Worm (Caenorhabditis elegans): ENCODE results near the gene cutl-2.

cutl-2 gene

DNA sequence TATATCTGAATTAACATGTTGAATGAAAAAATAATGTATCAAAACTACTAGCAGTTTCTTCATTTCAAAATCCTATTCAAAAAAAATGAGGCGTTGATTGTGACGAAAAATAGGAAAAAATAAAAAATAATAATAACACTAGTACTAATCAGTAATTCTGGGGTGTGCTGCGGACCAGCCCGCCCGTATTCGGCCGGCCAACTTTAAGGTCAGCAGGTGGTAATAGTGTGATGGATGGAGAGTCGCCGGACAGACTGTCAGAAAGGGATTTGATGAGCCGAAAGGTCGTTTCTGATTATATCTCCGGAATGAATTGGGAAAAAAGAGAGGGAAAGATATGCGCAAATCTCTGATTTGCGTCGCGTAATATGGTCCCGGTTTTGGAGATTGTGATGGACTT lies at the start of gene cutl-2:
cutl-2 (minus strand) TSS at position 210 of the 400 bp plus-strand sequence.
- no peak for TF ChIP-seq Y56A3A.18 (GFP tag; IDR thresholded peaks at IDR 0.05)
- TF ChIP-seq rpc-1 (optimal IDR thresholded peaks at IDR 0.05), result no peak
- no peak for TF ChIP-seq rpc-1 (tag; optimal IDR thresholded peaks at IDR 0.05)
- no peak for TF ChIP-seq atf-7 (tag; optimal IDR thresholded peaks at IDR 0.05)
- no peak for TF ChIP-seq egrh-3 (GFP tag; IDR thresholded peaks at IDR 0.05)
- no peak for TF ChIP-seq chd-7 (tag; optimal IDR thresholded peaks at IDR 0.05)

DNA sequence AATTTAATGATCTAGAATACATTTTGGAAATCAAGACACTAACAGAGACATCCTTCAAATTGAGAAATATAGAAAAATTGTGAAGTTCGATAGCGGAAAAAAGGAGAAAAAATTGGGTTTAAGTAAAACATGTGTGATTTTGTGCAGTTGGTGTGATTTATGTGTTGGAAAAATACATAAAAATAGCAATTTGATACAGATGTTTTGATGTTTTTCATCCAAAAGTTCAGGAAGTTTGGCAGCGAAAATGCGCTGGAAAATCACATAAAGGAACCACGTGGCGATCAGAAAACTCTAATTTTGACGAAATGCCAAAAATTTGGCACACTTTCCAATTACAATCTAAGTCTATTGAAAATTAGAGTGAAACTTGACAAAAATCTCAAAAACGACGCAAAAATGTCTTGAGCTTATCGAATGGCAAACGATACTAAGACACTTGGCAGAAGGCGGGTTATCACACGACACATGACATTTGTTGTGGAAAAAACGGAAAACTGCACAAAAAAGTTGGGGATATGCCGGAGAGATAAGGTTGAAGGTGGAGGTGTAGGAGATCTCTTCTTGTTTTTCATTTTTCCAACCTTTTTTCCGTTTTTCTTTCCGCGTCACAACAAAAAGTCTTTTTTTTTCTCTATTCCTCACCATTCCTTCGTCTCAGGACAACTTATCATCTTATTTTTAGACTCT lies 49.6 kb upstream of the cutl-2 start, which contains the start of gene ZK1321.4:
ZK1321.4 (minus strand) TSS at position 51 of the 690 bp plus-strand sequence.
- TF ChIP-seq dpff-1 (tag; optimal IDR thresholded peaks at IDR 0.05) (no peak), ekl-4 (GFP tag; IDR thresholded peaks at IDR 0.05) (no peak), F23B12.7 (tag; optimal IDR thresholded peaks at IDR 0.05; ENCODE audit: insufficient read depth) (no peak), zfh-2 (GFP tag; conservative IDR thresholded peaks at IDR 0.05) (no peak), unc-62 (GFP tag; optimal IDR thresholded peaks at IDR 0.05) (no peak), F37B4.10 (GFP tag; IDR thresholded peaks at IDR 0.05) (no peak), dpl-1 (GFP tag; optimal IDR thresholded peaks at IDR 0.05) (no peak)

DNA sequence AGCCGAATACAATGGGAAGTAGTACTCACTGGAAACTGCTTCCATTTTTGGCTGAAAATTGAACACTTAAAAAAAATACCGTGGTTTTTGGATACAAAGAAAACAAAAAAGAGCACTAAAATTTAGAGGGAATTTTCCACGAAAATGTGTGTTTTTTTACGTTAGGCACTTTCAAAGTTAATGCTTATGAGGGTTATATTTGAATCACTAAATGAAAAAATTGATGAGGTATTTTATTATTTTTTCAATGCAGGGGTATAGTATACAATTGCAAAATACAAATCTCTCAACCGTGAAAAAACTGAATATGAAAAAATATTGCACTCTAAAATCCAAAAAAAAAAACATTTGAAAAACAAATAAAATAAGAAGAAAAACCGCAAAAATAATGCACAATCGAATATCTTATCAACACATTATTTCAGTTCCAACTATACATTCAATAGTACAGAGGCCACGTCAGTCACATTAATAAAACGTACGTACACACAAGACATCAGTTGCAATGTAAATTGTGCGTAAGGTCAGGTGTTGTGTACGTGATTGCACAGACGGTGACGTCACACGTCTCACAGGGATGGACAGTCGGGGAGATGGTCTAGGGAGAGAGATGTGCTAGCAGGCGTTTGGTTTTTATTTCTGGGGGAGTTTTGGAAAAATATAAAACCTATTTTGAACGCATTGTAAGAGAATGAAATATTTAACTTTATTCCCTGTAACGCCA lies 45.5 kb upstream of the cutl-2 start, which contains the start of gene aqp-10:
aqp-10 (minus strand) TSS at position 51 of the 724 bp plus-strand sequence.
- no peak for TF ChIP-seq bed-1 (GFP tag; IDR thresholded peaks at IDR 0.05)
- TF ChIP-seq F10E7.11 (tag; optimal IDR thresholded peaks at IDR 0.05), result no peak
- 0 out of 2 replicates have a peak, but pooled peaks have one; percentile 14 for TF ChIP-seq hmg-1.2 (GFP tag; IDR thresholded peaks at IDR 0.05)
- TF ChIP-seq ceh-27 (GFP tag; optimal IDR thresholded peaks at IDR 0.05), result peak; percentile 1
- 0 out of 2 replicates have a peak, but pooled peaks have one; percentile 34 for TF ChIP-seq pbrm-1 (GFP tag; IDR thresholded peaks at IDR 0.05)
- no peak for TF ChIP-seq aptf-2 (GFP tag; conservative IDR thresholded peaks at IDR 0.05)
- no peak for TF ChIP-seq rec-8 (tag; optimal IDR thresholded peaks at IDR 0.05)
- TF ChIP-seq tbx-9 (tag; optimal IDR thresholded peaks at IDR 0.05; ENCODE audit: borderline replicate concordance), result no peak
- TF ChIP-seq somi-1 (GFP tag; optimal IDR thresholded peaks at IDR 0.05), result peak; percentile 19
- no peak for TF ChIP-seq sptf-2 (GFP tag; optimal IDR thresholded peaks at IDR 0.05)
- peak; percentile 11 for TF ChIP-seq lin-40 (tag; optimal IDR thresholded peaks at IDR 0.05)
- TF ChIP-seq mxl-1 (tag; optimal IDR thresholded peaks at IDR 0.05), result no peak
- TF ChIP-seq athp-1 (tag; optimal IDR thresholded peaks at IDR 0.05), result no peak
- TF ChIP-seq ztf-28 (GFP tag; IDR thresholded peaks at IDR 0.05), result no peak
- no peak for TF ChIP-seq madf-6 (GFP tag; IDR thresholded peaks at IDR 0.05)
- TF ChIP-seq nhr-80 (tag; optimal IDR thresholded peaks at IDR 0.05), result peak; percentile 82
- TF ChIP-seq tbp1 (GFP tag; optimal IDR thresholded peaks at IDR 0.05), result peak; percentile 29
- TF ChIP-seq nfyb-1 (GFP tag; IDR thresholded peaks at IDR 0.05), result 0 out of 2 replicates have a peak, but pooled peaks have one; percentile 41
- no peak for TF ChIP-seq nhr-120 (GFP tag; IDR thresholded peaks at IDR 0.05)
- no peak for TF ChIP-seq lin-35 (GFP tag; optimal IDR thresholded peaks at IDR 0.05)
- peak; percentile 67 for TF ChIP-seq repo-1 (tag; optimal IDR thresholded peaks at IDR 0.05)
- TF ChIP-seq madf-10 (tag; optimal IDR thresholded peaks at IDR 0.05), result peak; percentile 6
- TF ChIP-seq K12H6.12 (tag; optimal IDR thresholded peaks at IDR 0.05), result peak; percentile 3
- no peak for TF ChIP-seq zfh-2 (GFP tag; conservative IDR thresholded peaks at IDR 0.05)
- 0 out of 2 replicates have a peak, but pooled peaks have one; percentile 30 for TF ChIP-seq B0336.3 (GFP tag; IDR thresholded peaks at IDR 0.05)
- peak; percentile 14 for TF ChIP-seq attf-5 (GFP tag; optimal IDR thresholded peaks at IDR 0.05)
- no peak for TF ChIP-seq chd-7 (tag; optimal IDR thresholded peaks at IDR 0.05)
- TF ChIP-seq dpff-1 (tag; optimal IDR thresholded peaks at IDR 0.05), result no peak
- no peak for TF ChIP-seq F23B12.7 (tag; optimal IDR thresholded peaks at IDR 0.05; ENCODE audit: insufficient read depth)
- peak; percentile 54 for TF ChIP-seq atf-7 (tag; optimal IDR thresholded peaks at IDR 0.05)
- no peak for TF ChIP-seq ets-4 (GFP tag; optimal IDR thresholded peaks at IDR 0.05)
- no peak for TF ChIP-seq B0261.1 (tag; optimal IDR thresholded peaks at IDR 0.05)
- TF ChIP-seq ceh-100 (GFP tag; IDR thresholded peaks at IDR 0.05), result no peak
- TF ChIP-seq lin-54 (GFP tag; optimal IDR thresholded peaks at IDR 0.05), result peak; percentile 37
- TF ChIP-seq Y95B8A.8 (GFP tag; IDR thresholded peaks at IDR 0.05), result no peak

Measured in whole organism, young adult.